Worm (Caenorhabditis elegans): ENCODE results near the gene cbd-1.

ce11 chrIV:11332751-11333150, 40.0 kb upstream of the cbd-1 start, which contains the start of gene sart-3:
- no peak for TF ChIP-seq ama-1 (optimal IDR thresholded peaks at IDR 0.05)
- TF ChIP-seq hnd-1 (tag; optimal IDR thresholded peaks at IDR 0.05) = no peak
- no peak for TF ChIP-seq scrt-1 (GFP tag; IDR thresholded peaks at IDR 0.05)
- no peak for TF ChIP-seq tbx-11 (GFP tag; IDR thresholded peaks at IDR 0.05)
- TF ChIP-seq hmbx-1 (tag; optimal IDR thresholded peaks at IDR 0.05) = no peak
- no peak for TF ChIP-seq B0310.2 (tag; optimal IDR thresholded peaks at IDR 0.05)
- no peak for TF ChIP-seq tra-4 (tag; optimal IDR thresholded peaks at IDR 0.05)
- no peak for TF ChIP-seq flt-1 (GFP tag; IDR thresholded peaks at IDR 0.05)
- TF ChIP-seq pes-1 (GFP tag; IDR thresholded peaks at IDR 0.05) = no peak
- TF ChIP-seq ceh-13 (GFP tag; optimal IDR thresholded peaks at IDR 0.05) = no peak
- TF ChIP-seq ets-7 (tag; optimal IDR thresholded peaks at IDR 0.05) = no peak
